Fruit fly (Drosophila melanogaster) whole organism, embryonic: ENCODE data around the gene CG2767.

Source experiments
- Adf1 ChIP-seq: fragments of 200-800 bp; sonication (Bioruptor generic); IDR thresholded peaks from 2 replicates; pipeline ENCODE4 v1.3.6; 2022; ENCODE audit warnings: missing biosample characterization, missing genetic modification characterization
- Aef1 ChIP-seq: fragments of 200-800 bp; sonication (Bioruptor generic); IDR thresholded peaks from 3 replicates; pipeline ENCODE4 v1.3.6; 2022; ENCODE audit warnings: missing biosample characterization, missing genetic modification characterization
- Awh ChIP-seq: fragments of 200-800 bp; sonication (Bioruptor generic); IDR thresholded peaks from 2 replicates; pipeline ENCODE4, ENCODE4 v1.3.6; 2022; ENCODE audit warnings: missing biosample characterization, missing genetic modification characterization
- Bgb ChIP-seq: fragments of 200-800 bp; sonication (Bioruptor generic); IDR thresholded peaks from 2 replicates; pipeline ENCODE4 v1.3.6; 2022; ENCODE audit warnings: missing biosample characterization, missing genetic modification characterization; ENCODE audit not compliant: partially characterized antibody
- Blimp-1 ChIP-seq: fragments of 200-800 bp; sonication (Bioruptor generic); optimal IDR thresholded peaks from 3 replicates; lab custom pipeline; 2018; ENCODE audit warnings: missing biosample characterization, missing genetic modification characterization, mild to moderate bottlenecking, moderate library complexity, missing genetic modification reagents
- Bteb2 ChIP-seq: fragments of 200-800 bp; sonication (Bioruptor generic); optimal IDR thresholded peaks from 2 replicates; lab custom pipeline; 2016; ENCODE audit warnings: missing biosample characterization, missing genetic modification characterization
- CG10147 ChIP-seq: fragments of 200-800 bp; sonication (Bioruptor generic); optimal IDR thresholded peaks from 2 replicates; lab custom pipeline; 2019; ENCODE audit warnings: missing biosample characterization, mild to moderate bottlenecking, missing genetic modification characterization, moderate library complexity
- CG10274 ChIP-seq: fragments of 200-800 bp; sonication (Bioruptor generic); optimal IDR thresholded peaks from 3 replicates; lab custom pipeline; 2017; ENCODE audit warnings: missing biosample characterization, mild to moderate bottlenecking, missing genetic modification characterization
- CG11723 ChIP-seq: fragments of 200-800 bp; sonication (Bioruptor generic); optimal IDR thresholded peaks from 2 replicates; lab custom pipeline; 2017; ENCODE audit warnings: missing biosample characterization, mild to moderate bottlenecking, missing genetic modification characterization
- CG12391 ChIP-seq: fragments of 200-800 bp; sonication (Bioruptor generic); optimal IDR thresholded peaks from 3 replicates; lab custom pipeline; 2018; ENCODE audit warnings: missing biosample characterization, mild to moderate bottlenecking, missing genetic modification characterization, moderate library complexity
- CG13287 ChIP-seq: fragments of 200-800 bp; sonication (Bioruptor generic); IDR thresholded peaks from 2 replicates; pipeline ENCODE4 v1.3.6; 2022; ENCODE audit warnings: missing biosample characterization, missing genetic modification characterization; ENCODE audit not compliant: partially characterized antibody
- CG14710 ChIP-seq: fragments of 200-800 bp; sonication (Bioruptor generic); optimal IDR thresholded peaks from 3 replicates; lab custom pipeline; 2019; ENCODE audit warnings: missing biosample characterization, mild to moderate bottlenecking, missing genetic modification characterization, moderate library complexity
- CG16813 ChIP-seq: fragments of 200-800 bp; sonication (Bioruptor generic); IDR thresholded peaks from 3 replicates; pipeline ENCODE4 v1.3.6; 2022; ENCODE audit warnings: missing biosample characterization, missing genetic modification characterization; ENCODE audit not compliant: partially characterized antibody
- CG17328 ChIP-seq: fragments of 200-800 bp; sonication (Bioruptor generic); IDR thresholded peaks from 2 replicates; pipeline ENCODE4 v1.3.6; 2022; ENCODE audit warnings: missing biosample characterization, missing genetic modification characterization
- CG17385 ChIP-seq: fragments of 200-800 bp; sonication (Bioruptor generic); optimal IDR thresholded peaks from 3 replicates; lab custom pipeline; 2018; ENCODE audit warnings: missing biosample characterization, mild to moderate bottlenecking, missing genetic modification characterization
- CG4282 ChIP-seq: fragments of 200-800 bp; sonication (Bioruptor generic); optimal IDR thresholded peaks from 2 replicates; lab custom pipeline; 2016; ENCODE audit warnings: missing biosample characterization, missing genetic modification characterization
- CG6813 ChIP-seq: fragments of 200-800 bp; sonication (Bioruptor generic); optimal IDR thresholded peaks from 2 replicates; lab custom pipeline; 2017; ENCODE audit warnings: missing biosample characterization, missing genetic modification characterization, mild to moderate bottlenecking, moderate library complexity, missing genetic modification reagents
- CG7372 ChIP-seq: fragments of 200-800 bp; sonication (Bioruptor generic); IDR thresholded peaks from 2 replicates; pipeline ENCODE4 v1.3.6; 2022; ENCODE audit warnings: missing biosample characterization, missing genetic modification characterization
- CG8765 ChIP-seq: fragments of 200-800 bp; sonication (Bioruptor generic); IDR thresholded peaks from 2 replicates; pipeline ENCODE4 v1.3.6; 2022; ENCODE audit warnings: missing biosample characterization, missing genetic modification characterization
- CG9215 ChIP-seq: fragments of 200-800 bp; sonication (Bioruptor generic); IDR thresholded peaks from 2 replicates; pipeline ENCODE4 v1.3.6; 2022; ENCODE audit warnings: missing biosample characterization, missing genetic modification characterization
- CrebB ChIP-seq: fragments of 200-800 bp; sonication (Bioruptor generic); optimal IDR thresholded peaks from 3 replicates; lab custom pipeline; 2018; ENCODE audit warnings: missing biosample characterization, mild to moderate bottlenecking, missing genetic modification characterization
- Dbx ChIP-seq: fragments of 200-800 bp; sonication (Bioruptor generic); IDR thresholded peaks from 3 replicates; pipeline ENCODE4 v1.3.6; 2022; ENCODE audit warnings: missing biosample characterization, missing genetic modification characterization
- Hmx ChIP-seq: fragments of 200-800 bp; sonication (Bioruptor generic); optimal IDR thresholded peaks from 2 replicates; lab custom pipeline; 2016; ENCODE audit warnings: missing biosample characterization, missing genetic modification characterization
- Nf-YC ChIP-seq: fragments of 200-800 bp; optimal IDR thresholded peaks from 3 replicates; lab custom pipeline; 2019; ENCODE audit warnings: missing biosample characterization, mild to moderate bottlenecking, missing genetic modification characterization, moderate library complexity
- PHDP ChIP-seq: fragments of 200-800 bp; sonication (Bioruptor generic); optimal IDR thresholded peaks from 3 replicates; lab custom pipeline; 2018; ENCODE audit warnings: missing biosample characterization, mild to moderate bottlenecking, missing genetic modification characterization, moderate library complexity
- Tbp ChIP-seq: fragments of >200 bp; optimal IDR thresholded peaks from 2 replicates; lab custom pipeline; 2018; ENCODE audit warnings: missing biosample characterization, missing genetic modification characterization
- YL-1 ChIP-seq: fragments of 200-800 bp; sonication (Bioruptor generic); optimal IDR thresholded peaks from 3 replicates; lab custom pipeline; 2017; ENCODE audit warnings: missing biosample characterization, mild to moderate bottlenecking, missing genetic modification characterization
- br ChIP-seq: fragments of >200 bp; optimal IDR thresholded peaks from 2 replicates; lab custom pipeline; 2017
- cad ChIP-seq: fragments of >200 bp; optimal IDR thresholded peaks from 2 replicates; lab custom pipeline; 2017; ENCODE audit warnings: missing biosample characterization, missing genetic modification characterization
- cas ChIP-seq: fragments of 200-800 bp; sonication (Bioruptor generic); IDR thresholded peaks from 2 replicates; pipeline ENCODE4 v1.3.6; 2022; ENCODE audit warnings: missing biosample characterization, missing genetic modification characterization
- caup ChIP-seq: fragments of 200-800 bp; sonication (Bioruptor generic); optimal IDR thresholded peaks from 3 replicates; lab custom pipeline; 2017; ENCODE audit warnings: missing biosample characterization, mild to moderate bottlenecking, missing genetic modification characterization, moderate library complexity; ENCODE audit not compliant: severe bottlenecking
- da ChIP-seq: fragments of 200-800 bp; sonication (Bioruptor generic); optimal IDR thresholded peaks from 2 replicates; lab custom pipeline; 2016; ENCODE audit warnings: missing biosample characterization, missing genetic modification characterization
- fd64A ChIP-seq: fragments of 200-800 bp; sonication (Bioruptor generic); optimal IDR thresholded peaks from 3 replicates; lab custom pipeline; 2018; ENCODE audit warnings: missing biosample characterization, mild to moderate bottlenecking, missing genetic modification characterization
- fru ChIP-seq: fragments of >200 bp; optimal IDR thresholded peaks from 2 replicates; lab custom pipeline; 2017
- gce ChIP-seq: fragments of 200-800 bp; sonication (Bioruptor generic); IDR thresholded peaks from 3 replicates; pipeline ENCODE4 v1.3.6; 2022; ENCODE audit warnings: missing biosample characterization, missing genetic modification characterization
- ham ChIP-seq: fragments of 200-800 bp; sonication (Bioruptor generic); IDR thresholded peaks from 2 replicates; pipeline ENCODE4 v1.3.6; 2022; ENCODE audit warnings: missing biosample characterization, missing genetic modification characterization
- kni ChIP-seq: fragments of 200-800 bp; sonication (Bioruptor generic); optimal IDR thresholded peaks from 3 replicates; lab custom pipeline; 2017; ENCODE audit warnings: mild to moderate bottlenecking, missing biosample characterization, missing genetic modification reagents, missing genetic modification characterization
- lilli ChIP-seq: fragments of 200-800 bp; sonication (Bioruptor generic); optimal IDR thresholded peaks from 3 replicates; lab custom pipeline; 2016; ENCODE audit warnings: missing biosample characterization, missing genetic modification characterization
- otp ChIP-seq: fragments of 200-800 bp; sonication (Bioruptor generic); IDR thresholded peaks from 3 replicates; pipeline ENCODE4, ENCODE4 v1.3.6; 2022; ENCODE audit warnings: missing biosample characterization, missing genetic modification characterization
- peb ChIP-seq: fragments of 200-800 bp; sonication (Bioruptor generic); IDR thresholded peaks from 2 replicates; pipeline ENCODE4 v1.3.6; 2022; ENCODE audit warnings: missing biosample characterization, missing genetic modification characterization
- pfk ChIP-seq: fragments of 200-800 bp; sonication (Bioruptor generic); optimal IDR thresholded peaks from 2 replicates; lab custom pipeline; 2018; ENCODE audit warnings: missing biosample characterization, mild to moderate bottlenecking, missing genetic modification characterization, moderate library complexity
- pnt ChIP-seq: fragments of 200-800 bp; sonication (Bioruptor generic); optimal IDR thresholded peaks from 3 replicates; lab custom pipeline; 2016; ENCODE audit warnings: missing biosample characterization, missing genetic modification characterization
- ro ChIP-seq: fragments of 200-800 bp; sonication (Bioruptor generic); IDR thresholded peaks from 2 replicates; pipeline ENCODE4 v1.3.6; 2022; ENCODE audit warnings: missing biosample characterization, missing genetic modification characterization
- run ChIP-seq: fragments of 200-800 bp; sonication (Bioruptor generic); optimal IDR thresholded peaks from 3 replicates; lab custom pipeline; 2018; ENCODE audit warnings: missing biosample characterization, mild to moderate bottlenecking, missing genetic modification characterization
- scrt ChIP-seq: fragments of 200-800 bp; sonication (Bioruptor generic); optimal IDR thresholded peaks from 2 replicates; lab custom pipeline; 2018; ENCODE audit warnings: missing biosample characterization, mild to moderate bottlenecking, missing genetic modification characterization, moderate library complexity
- sd ChIP-seq: fragments of 200-800 bp; sonication (Bioruptor generic); optimal IDR thresholded peaks from 3 replicates; lab custom pipeline; 2018; ENCODE audit warnings: missing biosample characterization, mild to moderate bottlenecking, missing genetic modification characterization, moderate library complexity
- sisA ChIP-seq: fragments of 200-800 bp; sonication (Bioruptor generic); IDR thresholded peaks from 2 replicates; pipeline ENCODE4 v1.3.6; 2022; ENCODE audit warnings: missing biosample characterization, missing genetic modification characterization
- slou ChIP-seq: fragments of 200-800 bp; sonication (Bioruptor generic); optimal IDR thresholded peaks from 3 replicates; lab custom pipeline; 2016; ENCODE audit warnings: missing biosample characterization, missing genetic modification characterization
- tna ChIP-seq: fragments of 200-800 bp; sonication (Bioruptor generic); IDR thresholded peaks from 2 replicates; pipeline ENCODE4 v1.3.6; 2022; ENCODE audit warnings: missing biosample characterization, missing genetic modification characterization; ENCODE audit not compliant: partially characterized antibody
- unc-4 ChIP-seq: fragments of 200-800 bp; sonication (Bioruptor generic); IDR thresholded peaks from 2 replicates; pipeline ENCODE4 v1.3.6; 2022; ENCODE audit warnings: missing biosample characterization, missing genetic modification characterization; ENCODE audit not compliant: partially characterized antibody
- zen ChIP-seq: fragments of 200-800 bp; sonication (Bioruptor generic); optimal IDR thresholded peaks from 3 replicates; lab custom pipeline; 2018; ENCODE audit warnings: missing biosample characterization, mild to moderate bottlenecking, missing genetic modification characterization, moderate library complexity

Gene CG2767

DNA sequence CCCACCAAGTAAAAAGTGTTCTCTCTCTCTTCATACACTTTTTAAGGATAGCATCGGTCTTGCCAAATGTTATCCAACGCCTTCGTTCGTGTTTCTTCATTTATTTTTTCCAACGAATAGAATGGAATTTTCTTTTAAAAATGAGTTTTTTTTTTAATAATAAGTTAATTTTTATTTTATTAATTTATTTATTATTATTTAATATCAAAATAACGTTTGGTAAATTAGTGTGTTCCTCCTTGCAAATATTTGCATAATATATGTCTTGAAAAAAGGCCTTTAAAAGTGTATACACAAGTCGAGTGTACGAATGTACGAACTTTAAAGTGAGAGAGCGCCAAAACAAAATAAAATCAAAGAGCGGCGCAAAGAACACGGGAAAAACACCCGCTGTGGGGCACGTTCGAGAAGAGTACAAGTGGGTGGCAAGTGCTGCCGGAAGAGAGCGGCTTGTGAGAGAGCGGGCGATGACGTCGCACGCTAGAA lies 19.3 kb upstream of the CG2767 start (continued):
- TF ChIP-seq CG14710 (tag; lab: Kevin White, UChicago) (peak; percentile 83), CG17328 (GFP tag; lab: Robert Waterston, UW) (peak; percentile 66), Bteb2 (GFP tag; lab: Kevin White, UChicago) (peak; percentile 27), caup (GFP tag; lab: Kevin White, UChicago) (peak; percentile 79), CG7372 (GFP tag; lab: Robert Waterston, UW) (peak; percentile 57; the same call in 1 of the 2 replicates), pnt (peak; percentile 12), gce (GFP tag; lab: Robert Waterston, UW) (0 out of 3 replicates have a peak, but pooled peaks have one; percentile 39), cas (GFP tag; lab: Robert Waterston, UW) (no peak), CG16813 (GFP tag; lab: Robert Waterston, UW) (no peak), CG12391 (peak; percentile 94), fru (lab: Kevin White, UChicago) (no peak), Bgb (GFP tag; lab: Robert Waterston, UW) (no peak), da (peak; percentile 4), Adf1 (peak; percentile 26; the same call in 1 of the 2 replicates), lilli (GFP tag; lab: Kevin White, UChicago) (peak; percentile 68), kni (no peak), CG4282 (GFP tag; lab: Kevin White, UChicago) (no peak), CrebB (tag; lab: Kevin White, UChicago) (peak; percentile 49), PHDP (tag; lab: Kevin White, UChicago) (peak; percentile 95), CG11723 (peak; percentile 77), Aef1 (GFP tag; lab: Robert Waterston, UW) (peak; percentile 53; the same call in 2 of the 3 replicates), CG6813 (GFP tag; lab: Kevin White, UChicago) (peak; percentile 74), cad (no peak), Hmx (GFP tag; lab: Kevin White, UChicago) (no peak), unc-4 (GFP tag; lab: Robert Waterston, UW) (no peak), otp (GFP tag; lab: Robert Waterston, UW) (no peak), ro (GFP tag; lab: Robert Waterston, UW) (0 out of 2 replicates have a peak, but pooled peaks have one; percentile 26), pfk (GFP tag; lab: Kevin White, UChicago) (no peak), fd64A (GFP tag; lab: Kevin White, UChicago) (no peak), CG13287 (GFP tag; lab: Robert Waterston, UW) (no peak; the same call in 1 of the 2 replicates), run (tag; lab: Kevin White, UChicago) (peak; percentile 90), Dbx (GFP tag; lab: Robert Waterston, UW) (0 out of 3 replicates have a peak, but pooled peaks have one; percentile 14), peb (no peak), br (lab: Kevin White, UChicago) (no peak), YL-1 (peak; percentile 58), CG9215 (GFP tag; lab: Robert Waterston, UW) (peak; percentile 68), CG8765 (GFP tag; lab: Robert Waterston, UW) (no peak), Nf-YC (tag; lab: Kevin White, UChicago) (peak; percentile 74), Awh (peak; percentile 61), ham (GFP tag; lab: Robert Waterston, UW) (no peak), Tbp (GFP tag; lab: Kevin White, UChicago) (no peak), scrt (peak; percentile 74), sisA (GFP tag; lab: Robert Waterston, UW) (peak; percentile 63), tna (GFP tag; lab: Robert Waterston, UW) (no peak), CG10147 (GFP tag; lab: Kevin White, UChicago) (peak; percentile 81), zen (tag; lab: Kevin White, UChicago) (peak; percentile 39), sd (tag; lab: Kevin White, UChicago) (no peak), CG17385 (GFP tag; lab: Kevin White, UChicago) (peak; percentile 92), CG10274 (GFP tag; lab: Kevin White, UChicago) (peak; percentile 39), slou (GFP tag; lab: Kevin White, UChicago) (peak; percentile 29), Blimp-1 (peak; percentile 86)
